Fruit fly (Drosophila melanogaster) whole organism, embryonic: ENCODE results near the gene anne.

Source experiments
- Atf-2 ChIP-seq: fragments of 200-800 bp; sonication (Bioruptor generic); optimal IDR thresholded peaks from 2 replicates; lab custom pipeline; 2016; ENCODE audit warnings: missing biosample characterization, missing genetic modification characterization
- CG11398 ChIP-seq: fragments of 200-800 bp; sonication (Bioruptor generic); optimal IDR thresholded peaks from 2 replicates; lab custom pipeline; 2016; ENCODE audit warnings: missing biosample characterization, missing genetic modification characterization
- CG1603 ChIP-seq: fragments of 200-800 bp; sonication (Bioruptor generic); optimal IDR thresholded peaks from 2 replicates; lab custom pipeline; 2019; ENCODE audit warnings: missing biosample characterization, mild to moderate bottlenecking, missing genetic modification characterization, moderate library complexity
- CG16863 ChIP-seq: fragments of 200-800 bp; sonication (Bioruptor generic); optimal IDR thresholded peaks from 3 replicates; lab custom pipeline; 2016; ENCODE audit warnings: missing biosample characterization, missing genetic modification characterization
- HLH3B ChIP-seq: fragments of 200-800 bp; sonication (Bioruptor generic); IDR thresholded peaks from 2 replicates; pipeline ENCODE4 v1.3.6; 2022; ENCODE audit warnings: missing biosample characterization, missing genetic modification characterization
- gsb ChIP-seq: fragments of 200-800 bp; sonication (Bioruptor generic); IDR thresholded peaks from 2 replicates; pipeline ENCODE4 v1.3.6; 2022; ENCODE audit warnings: missing biosample characterization, missing genetic modification characterization
- knrl ChIP-seq: fragments of 200-800 bp; sonication (Bioruptor generic); IDR thresholded peaks from 3 replicates; pipeline ENCODE4 v1.3.6; 2022; ENCODE audit warnings: missing biosample characterization, missing genetic modification characterization; ENCODE audit not compliant: partially characterized antibody
- pfk ChIP-seq: fragments of 200-800 bp; sonication (Bioruptor generic); optimal IDR thresholded peaks from 2 replicates; lab custom pipeline; 2018; ENCODE audit warnings: missing biosample characterization, mild to moderate bottlenecking, missing genetic modification characterization, moderate library complexity
- scrt ChIP-seq: fragments of 200-800 bp; sonication (Bioruptor generic); optimal IDR thresholded peaks from 2 replicates; lab custom pipeline; 2018; ENCODE audit warnings: missing biosample characterization, mild to moderate bottlenecking, missing genetic modification characterization, moderate library complexity
- ttk ChIP-seq: fragments of 200-800 bp; sonication (Bioruptor generic); IDR thresholded peaks from 2 replicates; pipeline ENCODE4 v2.1.2; 2022; ENCODE audit warnings: missing biosample characterization, missing genetic modification characterization

- TF ChIP-seq knrl (no peak), gsb (no peak), pfk (no peak), CG16863 (no peak), CG11398 (GFP tag; lab: Kevin White, UChicago) (no peak), CG1603 (no peak), HLH3B (GFP tag; lab: Robert Waterston, UW) (no peak), Atf-2 (GFP tag; lab: Kevin White, UChicago) (no peak), scrt (GFP tag; lab: Kevin White, UChicago) (no peak), ttk (GFP tag; lab: Robert Waterston, UW) (no peak)
Measured at dm6 chr4:102155-102554, 29.9 kb upstream of the anne start.
